In the genomic region with DNA sequence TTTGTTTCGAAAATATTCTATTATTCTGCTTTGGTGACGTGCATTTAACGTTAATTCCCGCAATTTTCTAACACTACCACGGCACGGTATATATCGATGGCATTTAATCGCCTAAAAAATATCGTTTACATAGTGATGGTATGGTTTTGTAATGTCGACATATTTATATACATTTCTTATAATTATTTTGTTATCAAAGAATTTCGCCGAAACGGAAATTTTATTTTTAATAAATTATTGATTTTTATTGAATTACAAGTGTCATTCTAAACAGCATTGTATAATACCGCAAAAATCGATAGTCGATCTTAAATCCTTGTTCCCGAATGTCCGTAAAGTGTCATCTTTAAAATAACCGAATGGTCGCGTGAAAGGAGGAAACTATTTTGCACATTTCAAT, we compare ENCODE assay signal across 1 fruit fly cellular context.
TF ChIP-seq lines count a peak whose summit lies in the region.

Gene Sec20 (minus strand): TSS at position 77 of the 400 bp plus-strand sequence.
Gene dgrn (plus strand): TSS at position 160 of the 400 bp plus-strand sequence.

TF ChIP-seq in whole organism, embryonic, 481 proteins besides CTCF, POLR2A, EP300 and RAD21 (continued from another document and continues in another):
- TF ChIP-seq HLHmδ (GFP tag; optimal IDR thresholded peaks at IDR 0.05; lab: Kevin White, UChicago) (no peak), gcm2 (GFP tag; optimal IDR thresholded peaks at IDR 0.05; lab: Kevin White, UChicago) (no peak), Chrac-16 (GFP tag; optimal IDR thresholded peaks at IDR 0.05; lab: Kevin White, UChicago) (peak; percentile 66), Stat92E (GFP tag; optimal IDR thresholded peaks at IDR 0.05; lab: Kevin White, UChicago) (peak in 1 of 3 experiments; percentile 69), CG9727 (GFP tag; optimal IDR thresholded peaks at IDR 0.05; lab: Kevin White, UChicago) (peak; percentile 57), Fer1 (GFP tag; optimal IDR thresholded peaks at IDR 0.05; lab: Kevin White, UChicago) (peak; percentile 59), tgo (GFP tag; IDR thresholded peaks at IDR 0.05; lab: Robert Waterston, UW) (peak; percentile 51), scrt (GFP tag; optimal IDR thresholded peaks at IDR 0.05; lab: Kevin White, UChicago) (no peak), Mrtf (GFP tag; IDR thresholded peaks at IDR 0.05; lab: Robert Waterston, UW) (0 out of 3 replicates have a peak, but pooled peaks have one; percentile 23), danr (GFP tag; IDR thresholded peaks at IDR 0.05; lab: Robert Waterston, UW) (peak; percentile 59), CG3163 (GFP tag; optimal IDR thresholded peaks at IDR 0.05; lab: Kevin White, UChicago) (no peak), Dp (GFP tag; optimal IDR thresholded peaks at IDR 0.05; lab: Kevin White, UChicago) (peak; percentile 49), GATAe (GFP tag; conservative IDR thresholded peaks at IDR 0.05; lab: Robert Waterston, UW) (no peak), CG12769 (tag; optimal IDR thresholded peaks at IDR 0.05; lab: Kevin White, UChicago) (no peak), Bdp1 (GFP tag; optimal IDR thresholded peaks at IDR 0.05; lab: Kevin White, UChicago) (no peak), CG17186 (GFP tag; optimal IDR thresholded peaks at IDR 0.05; lab: Kevin White, UChicago) (peak; percentile 28), Hand (GFP tag; optimal IDR thresholded peaks at IDR 0.05; lab: Kevin White, UChicago) (no peak), CG13123 (GFP tag; optimal IDR thresholded peaks at IDR 0.05; lab: Kevin White, UChicago) (peak; percentile 48), Dek (tag; optimal IDR thresholded peaks at IDR 0.05; lab: Kevin White, UChicago) (peak; percentile 62), NK7.1 (GFP tag; optimal IDR thresholded peaks at IDR 0.05; lab: Kevin White, UChicago) (no peak), row (GFP tag; IDR thresholded peaks at IDR 0.05; lab: Robert Waterston, UW) (peak; percentile 89), Doc3 (GFP tag; IDR thresholded peaks at IDR 0.05; lab: Robert Waterston, UW; ENCODE audit: partially characterized antibody) (peak; percentile 91), CG4360 (GFP tag; IDR thresholded peaks at IDR 0.05; lab: Robert Waterston, UW) (no peak), jigr1 (GFP tag; IDR thresholded peaks at IDR 0.05; lab: Robert Waterston, UW) (no peak), CG6254 (GFP tag; optimal IDR thresholded peaks at IDR 0.05; lab: Kevin White, UChicago) (no peak), CG4617 (GFP tag; optimal IDR thresholded peaks at IDR 0.05; lab: Kevin White, UChicago; ENCODE audit: borderline replicate concordance) (peak; percentile 96), gsb (GFP tag; IDR thresholded peaks at IDR 0.05; lab: Robert Waterston, UW) (no peak), CG32767 (GFP tag; IDR thresholded peaks at IDR 0.05; lab: Robert Waterston, UW) (peak; percentile 55; the same call in 1 of the 2 replicates), nerfin-1 (tag; optimal IDR thresholded peaks at IDR 0.05; lab: Kevin White, UChicago) (peak; percentile 60), ap (GFP tag; IDR thresholded peaks at IDR 0.05; lab: Robert Waterston, UW) (no peak), CG17359 (tag; optimal IDR thresholded peaks at IDR 0.05; lab: Kevin White, UChicago) (peak; percentile 29), PHDP (tag; optimal IDR thresholded peaks at IDR 0.05; lab: Kevin White, UChicago) (peak; percentile 77), Eip74EF (GFP tag; optimal IDR thresholded peaks at IDR 0.05; lab: Kevin White, UChicago) (no peak), CG14667 (GFP tag; IDR thresholded peaks at IDR 0.05; lab: Robert Waterston, UW) (no peak), CG9797 (GFP tag; optimal IDR thresholded peaks at IDR 0.05; lab: Kevin White, UChicago) (peak; percentile 29), chm (GFP tag; IDR thresholded peaks at IDR 0.05; lab: Robert Waterston, UW) (no peak), her (GFP tag; optimal IDR thresholded peaks at IDR 0.05; lab: Kevin White, UChicago) (no peak), H2.0 (GFP tag; IDR thresholded peaks at IDR 0.05; lab: Robert Waterston, UW) (peak; percentile 41; the same call in 1 of the 2 replicates), eyg (GFP tag; optimal IDR thresholded peaks at IDR 0.05; lab: Kevin White, UChicago) (no peak), CG16815 (GFP tag; optimal IDR thresholded peaks at IDR 0.05; lab: Kevin White, UChicago) (peak; percentile 35), sens-2 (GFP tag; IDR thresholded peaks at IDR 0.05; lab: Robert Waterston, UW) (no peak), abd-A (tag; optimal IDR thresholded peaks at IDR 0.05; lab: Kevin White, UChicago) (no peak), Awh (GFP tag; IDR thresholded peaks at IDR 0.05; lab: Robert Waterston, UW) (no peak), gro (GFP tag; optimal IDR thresholded peaks at IDR 0.05; lab: Kevin White, UChicago) (peak; percentile 6), MBD-R2 (GFP tag; IDR thresholded peaks at IDR 0.05; lab: Robert Waterston, UW) (peak; percentile 92), fu2 (GFP tag; optimal IDR thresholded peaks at IDR 0.05; lab: Kevin White, UChicago) (no peak), pzg (GFP tag; optimal IDR thresholded peaks at IDR 0.05; lab: Kevin White, UChicago) (peak; percentile 77), gsb-n (tag; optimal IDR thresholded peaks at IDR 0.05; lab: Kevin White, UChicago) (no peak), aop (GFP tag; IDR thresholded peaks at IDR 0.05; lab: Robert Waterston, UW) (no peak), so (GFP tag; IDR thresholded peaks at IDR 0.05; lab: Robert Waterston, UW) (no peak; the same call in 2 of the 3 replicates), CG11247 (GFP tag; IDR thresholded peaks at IDR 0.05; lab: Robert Waterston, UW) (peak; percentile 74), CG2202 (tag; optimal IDR thresholded peaks at IDR 0.05; lab: Kevin White, UChicago) (peak; percentile 37), bigmax (GFP tag; optimal IDR thresholded peaks at IDR 0.05; lab: Kevin White, UChicago) (no peak), prd (optimal IDR thresholded peaks at IDR 0.05; lab: Kevin White, UChicago) (no peak), prd (GFP tag; IDR thresholded peaks at IDR 0.05; lab: Robert Waterston, UW) (peak; percentile 75), sd (tag; optimal IDR thresholded peaks at IDR 0.05; lab: Kevin White, UChicago) (peak; percentile 75), CG2129 (GFP tag; IDR thresholded peaks at IDR 0.05; lab: Robert Waterston, UW; ENCODE audit: partially characterized antibody) (peak; percentile 84), CG14860 (GFP tag; IDR thresholded peaks at IDR 0.05; lab: Robert Waterston, UW; ENCODE audit: partially characterized antibody) (peak; percentile 82), CrebB (tag; optimal IDR thresholded peaks at IDR 0.05; lab: Kevin White, UChicago) (peak; percentile 6), mld (GFP tag; IDR thresholded peaks at IDR 0.05; lab: Robert Waterston, UW; ENCODE audit: partially characterized antibody) (peak; percentile 92), CG18599 (GFP tag; optimal IDR thresholded peaks at IDR 0.05; lab: Kevin White, UChicago) (peak; percentile 67), Nf-YC (tag; optimal IDR thresholded peaks at IDR 0.05; lab: Kevin White, UChicago) (peak; percentile 66), Hmx (GFP tag; optimal IDR thresholded peaks at IDR 0.05; lab: Kevin White, UChicago) (no peak), cg (GFP tag; optimal IDR thresholded peaks at IDR 0.05; lab: Kevin White, UChicago) (no peak), gem (tag; optimal IDR thresholded peaks at IDR 0.05; lab: Kevin White, UChicago) (peak; percentile 82), tup (GFP tag; optimal IDR thresholded peaks at IDR 0.05; lab: Kevin White, UChicago) (peak; percentile 37), CG12155 (GFP tag; optimal IDR thresholded peaks at IDR 0.05; lab: Kevin White, UChicago) (peak; percentile 75), CG4820 (GFP tag; optimal IDR thresholded peaks at IDR 0.05; lab: Kevin White, UChicago) (peak; percentile 57), Ada2b (GFP tag; IDR thresholded peaks at IDR 0.05; lab: Robert Waterston, UW) (peak; percentile 33; the same call in 1 of the 2 replicates), phol (tag; optimal IDR thresholded peaks at IDR 0.05; lab: Kevin White, UChicago) (peak; percentile 87), trem (tag; optimal IDR thresholded peaks at IDR 0.05; lab: Kevin White, UChicago) (peak; percentile 95), CG6175 (GFP tag; IDR thresholded peaks at IDR 0.05; lab: Robert Waterston, UW) (no peak), bbx (GFP tag; IDR thresholded peaks at IDR 0.05; lab: Robert Waterston, UW; ENCODE audit: partially characterized antibody) (peak; percentile 94), CG10654 (GFP tag; optimal IDR thresholded peaks at IDR 0.05; lab: Kevin White, UChicago) (peak; percentile 50), cad (GFP tag; optimal IDR thresholded peaks at IDR 0.05; lab: Kevin White, UChicago) (no peak), CoRest (tag; optimal IDR thresholded peaks at IDR 0.05; lab: Kevin White, UChicago) (peak; percentile 82), CG1603 (tag; optimal IDR thresholded peaks at IDR 0.05; lab: Kevin White, UChicago) (peak; percentile 41), Abd-B (GFP tag; optimal IDR thresholded peaks at IDR 0.05; lab: Kevin White, UChicago) (peak; percentile 60), CG6654 (GFP tag; optimal IDR thresholded peaks at IDR 0.05; lab: Kevin White, UChicago) (no peak), CG7357 (GFP tag; IDR thresholded peaks at IDR 0.05; lab: Robert Waterston, UW) (no peak), Trl (optimal IDR thresholded peaks at IDR 0.05; lab: Kevin White, UChicago) (no peak), Trl (GFP tag; optimal IDR thresholded peaks at IDR 0.05; lab: Kevin White, UChicago) (peak; percentile 14), CG12236 (GFP tag; optimal IDR thresholded peaks at IDR 0.05; lab: Kevin White, UChicago) (no peak), CG13894 (tag; optimal IDR thresholded peaks at IDR 0.05; lab: Kevin White, UChicago) (peak; percentile 58), trh (GFP tag; optimal IDR thresholded peaks at IDR 0.05; lab: Kevin White, UChicago) (no peak), ssp (GFP tag; IDR thresholded peaks at IDR 0.05; lab: Robert Waterston, UW) (no peak; the same call in 1 of the 2 replicates), CG18619 (GFP tag; optimal IDR thresholded peaks at IDR 0.05; lab: Kevin White, UChicago) (peak; percentile 46), Atf3 (GFP tag; optimal IDR thresholded peaks at IDR 0.05; lab: Kevin White, UChicago) (peak; percentile 2), wor (GFP tag; IDR thresholded peaks at IDR 0.05; lab: Robert Waterston, UW) (no peak), sna (GFP tag; IDR thresholded peaks at IDR 0.05; lab: Robert Waterston, UW; ENCODE audit: partially characterized antibody) (peak; percentile 95), CG7963 (GFP tag; IDR thresholded peaks at IDR 0.05; lab: Robert Waterston, UW; ENCODE audit: partially characterized antibody) (peak; percentile 84), repo (GFP tag; optimal IDR thresholded peaks at IDR 0.05; lab: Kevin White, UChicago) (no peak), nmo (GFP tag; optimal IDR thresholded peaks at IDR 0.05; lab: Kevin White, UChicago) (peak; percentile 83), CG8290 (GFP tag; optimal IDR thresholded peaks at IDR 0.05; lab: Kevin White, UChicago) (peak; percentile 69), CG8290 (tag; optimal IDR thresholded peaks at IDR 0.05; lab: Kevin White, UChicago) (no peak), CG18011 (GFP tag; optimal IDR thresholded peaks at IDR 0.05; lab: Kevin White, UChicago) (no peak), onecut (GFP tag; IDR thresholded peaks at IDR 0.05; lab: Robert Waterston, UW) (peak; percentile 41), Rfx (GFP tag; IDR thresholded peaks at IDR 0.05; lab: Robert Waterston, UW) (peak; percentile 78), CG14965 (GFP tag; optimal IDR thresholded peaks at IDR 0.05; lab: Kevin White, UChicago; ENCODE audit: borderline replicate concordance) (no peak), lbe (GFP tag; optimal IDR thresholded peaks at IDR 0.05; lab: Kevin White, UChicago) (peak; percentile 83), CG7745 (tag; optimal IDR thresholded peaks at IDR 0.05; lab: Kevin White, UChicago) (no peak), hth (optimal IDR thresholded peaks at IDR 0.05; lab: Kevin White, UChicago) (no peak), CG2678 (tag; optimal IDR thresholded peaks at IDR 0.05; lab: Kevin White, UChicago) (no peak), Oaz (GFP tag; IDR thresholded peaks at IDR 0.05; lab: Robert Waterston, UW) (no peak), CG6272 (GFP tag; IDR thresholded peaks at IDR 0.05; lab: Robert Waterston, UW) (peak; percentile 73), sug (tag; optimal IDR thresholded peaks at IDR 0.05; lab: Kevin White, UChicago) (peak; percentile 79), emc (GFP tag; optimal IDR thresholded peaks at IDR 0.05; lab: Kevin White, UChicago) (no peak), CG34422 (GFP tag; IDR thresholded peaks at IDR 0.05; lab: Robert Waterston, UW) (peak; percentile 37; the same call in 1 of the 3 replicates), CG33213 (GFP tag; optimal IDR thresholded peaks at IDR 0.05; lab: Kevin White, UChicago) (peak; percentile 20), CG10366 (GFP tag; IDR thresholded peaks at IDR 0.05; lab: Robert Waterston, UW) (peak; percentile 18; the same call in 1 of the 2 replicates), lab (GFP tag; optimal IDR thresholded peaks at IDR 0.05; lab: Kevin White, UChicago) (peak; percentile 71), lmd (GFP tag; IDR thresholded peaks at IDR 0.05; lab: Robert Waterston, UW) (peak; percentile 30; the same call in 1 of the 2 replicates), cwo (GFP tag; optimal IDR thresholded peaks at IDR 0.05; lab: Kevin White, UChicago) (peak; percentile 31), CG10462 (GFP tag; optimal IDR thresholded peaks at IDR 0.05; lab: Kevin White, UChicago) (peak; percentile 31), wdn (GFP tag; IDR thresholded peaks at IDR 0.05; lab: Robert Waterston, UW) (no peak), dati (GFP tag; IDR thresholded peaks at IDR 0.05; lab: Robert Waterston, UW) (no peak), Poxn (GFP tag; IDR thresholded peaks at IDR 0.05; lab: Robert Waterston, UW) (no peak), CG3065 (GFP tag; optimal IDR thresholded peaks at IDR 0.05; lab: Kevin White, UChicago) (peak; percentile 42), lov (optimal IDR thresholded peaks at IDR 0.05; lab: Kevin White, UChicago) (no peak), lov (GFP tag; IDR thresholded peaks at IDR 0.05; lab: Robert Waterston, UW) (no peak), CG18262 (tag; optimal IDR thresholded peaks at IDR 0.05; lab: Kevin White, UChicago) (peak; percentile 72), CG10321 (GFP tag; IDR thresholded peaks at IDR 0.05; lab: Robert Waterston, UW) (no peak), CG30403 (GFP tag; optimal IDR thresholded peaks at IDR 0.05; lab: Kevin White, UChicago) (peak; percentile 84), dmrt11E (tag; optimal IDR thresholded peaks at IDR 0.05; lab: Kevin White, UChicago) (peak; percentile 75), yki (optimal IDR thresholded peaks at IDR 0.05; lab: Kevin White, UChicago) (no peak), CG31441 (GFP tag; IDR thresholded peaks at IDR 0.05; lab: Robert Waterston, UW) (peak; percentile 78), CG9817 (tag; optimal IDR thresholded peaks at IDR 0.05; lab: Kevin White, UChicago) (peak; percentile 66)
